Worm (Caenorhabditis elegans) whole organism, L4 larva: ENCODE data around the gene T09B9.5.

Source experiments
- T20F7.1 ChIP-seq: fragments of 200-800 bp; sonication (Bioruptor generic); optimal IDR thresholded peaks from 2 replicates; lab custom pipeline; 2018; ENCODE audit warnings: mild to moderate bottlenecking, missing genetic modification characterization, missing compliant biosample characterization
- ZK337.2 ChIP-seq: fragments of 200-800 bp; sonication (Bioruptor generic); IDR thresholded peaks from 2 replicates; pipeline ENCODE4 v1.3.6; 2022; ENCODE audit warnings: missing genetic modification reagents, missing genetic modification characterization, missing compliant biosample characterization
- ceh-28 ChIP-seq: fragments of 150-350 bp; optimal IDR thresholded peaks from 2 replicates; lab custom pipeline; 2014; ENCODE audit warnings: missing biosample characterization, missing genetic modification reagents, missing genetic modification characterization
- nhr-237 ChIP-seq: sonication (generic microtip); optimal IDR thresholded peaks from 2 replicates; lab custom pipeline; 2017; ENCODE audit warnings: missing biosample characterization, missing genetic modification characterization
- nhr-76 ChIP-seq: fragments of 150-350 bp; optimal IDR thresholded peaks from 2 replicates; lab custom pipeline; 2014; ENCODE audit warnings: missing biosample characterization, missing genetic modification characterization
- snpc-1.2 ChIP-seq: fragments of 200-800 bp; sonication (Bioruptor generic); IDR thresholded peaks from 2 replicates; pipeline ENCODE4 v1.3.6; 2022; ENCODE audit warnings: missing genetic modification reagents, missing genetic modification characterization, missing compliant biosample characterization
- tra-1 ChIP-seq: fragments of 200-800 bp; sonication (Bioruptor generic); IDR thresholded peaks from 2 replicates; pipeline ENCODE4 v1.3.6; 2022; ENCODE audit warnings: missing genetic modification reagents, missing genetic modification characterization, missing compliant biosample characterization

DNA sequence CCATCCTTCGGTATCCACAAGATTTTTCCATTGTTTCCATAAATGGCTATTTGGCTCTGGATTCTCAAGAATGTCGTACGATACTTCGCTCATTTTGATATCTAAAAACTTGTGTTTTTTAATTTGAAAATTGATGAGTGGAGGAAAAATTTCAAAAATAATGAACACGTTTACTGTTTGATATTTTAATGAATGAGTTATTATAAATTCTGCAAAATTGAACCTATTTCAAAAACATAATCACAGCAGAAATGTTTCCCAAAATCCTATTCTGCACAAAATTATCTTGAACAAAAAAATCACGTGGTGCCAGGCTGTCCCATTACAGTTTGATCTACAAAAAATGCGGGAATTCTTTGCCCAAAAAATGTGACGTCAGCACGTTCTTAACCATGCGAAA lies 16.6 kb downstream of the T09B9.5 start, which contains the start of gene F36G3.2:
- TF ChIP-seq nhr-76 (tag; lab: Kevin White, UChicago) (no peak), tra-1 (GFP tag; lab: Robert Waterston, UW) (no peak), nhr-237 (tag; lab: Kevin White, UChicago) (no peak), snpc-1.2 (no peak), ceh-28 (tag; lab: Kevin White, UChicago) (no peak), T20F7.1 (GFP tag; lab: Kevin White, UChicago) (no peak), ZK337.2 (GFP tag; lab: Robert Waterston, UW) (no peak)
